Worm (Caenorhabditis elegans) whole organism, L2 larva: Measurements from ENCODE around the gene tbc-12.

ENCODE experiments used
- C34F6.9 ChIP-seq: fragments of 150-350 bp; optimal IDR thresholded peaks from 2 replicates; lab custom pipeline; 2014; ENCODE audit warnings: missing biosample characterization, missing genetic modification characterization
- F13H6.1 ChIP-seq: sonication (generic microtip); optimal IDR thresholded peaks from 2 replicates; lab custom pipeline; 2016; ENCODE audit warnings: missing genetic modification characterization, missing compliant biosample characterization
- R02D3.7 ChIP-seq: fragments of 150-350 bp; optimal IDR thresholded peaks from 2 replicates; lab custom pipeline; 2014; ENCODE audit warnings: missing biosample characterization, missing genetic modification characterization
- ZK546.5 ChIP-seq: sonication (generic microtip); optimal IDR thresholded peaks from 2 replicates; lab custom pipeline; 2017; ENCODE audit warnings: missing biosample characterization, missing genetic modification characterization
- aly-2 ChIP-seq: fragments of 150-350 bp; optimal IDR thresholded peaks from 2 replicates; lab custom pipeline; 2014; ENCODE audit warnings: missing biosample characterization, missing genetic modification characterization
- blmp-1 ChIP-seq: sonication (generic microtip); optimal IDR thresholded peaks from 2 replicates; lab custom pipeline; 2017; ENCODE audit warnings: missing genetic modification characterization, mild to moderate bottlenecking, missing compliant biosample characterization, antibody characterized with exemption, moderate library complexity; ENCODE audit not compliant: insufficient read depth
- ceh-16 ChIP-seq: fragments of 150-350 bp; optimal IDR thresholded peaks from 2 replicates; lab custom pipeline; 2014; ENCODE audit warnings: missing biosample characterization, missing genetic modification characterization
- crh-2 ChIP-seq: sonication (generic microtip); optimal IDR thresholded peaks from 2 replicates; lab custom pipeline; 2017; ENCODE audit warnings: missing biosample characterization, missing genetic modification characterization
- egl-27 ChIP-seq: sonication (generic microtip); optimal IDR thresholded peaks from 3 replicates; lab custom pipeline; 2017; ENCODE audit warnings: missing biosample characterization, missing genetic modification reagents, missing genetic modification characterization
- elt-1 ChIP-seq: fragments of 150-350 bp; optimal IDR thresholded peaks from 2 replicates; lab custom pipeline; 2014; ENCODE audit warnings: missing biosample characterization, missing genetic modification characterization
- elt-3 ChIP-seq: sonication (generic microtip); optimal IDR thresholded peaks from 2 replicates; lab custom pipeline; 2017; ENCODE audit warnings: missing biosample characterization, missing genetic modification characterization
- fos-1 ChIP-seq: fragments of 150-350 bp; optimal IDR thresholded peaks from 2 replicates; lab custom pipeline; 2014; ENCODE audit warnings: missing biosample characterization, missing genetic modification characterization
- lin-11 ChIP-seq: fragments of 150-350 bp; sonication (generic microtip); optimal IDR thresholded peaks from 2 replicates; lab custom pipeline; 2014; ENCODE audit warnings: missing biosample characterization, missing genetic modification characterization, inconsistent platforms, mixed read lengths
- lin-39 ChIP-seq: fragments of 150-350 bp; optimal IDR thresholded peaks from 2 replicates; lab custom pipeline; 2014; ENCODE audit warnings: missing biosample characterization, missing genetic modification reagents, missing genetic modification characterization
- lsy-2 ChIP-seq, 2 experiments: fragments of 150-350 bp in 1 of 2; sonication (generic microtip) in 1 of 2; optimal IDR thresholded peaks; 2 replicates each; lab custom pipeline; 2014 to 2017; ENCODE audit warnings: missing biosample characterization in 2 of 2, missing genetic modification characterization in 2 of 2
- mdl-1 ChIP-seq, 2 experiments: fragments of 150-350 bp in 1 of 2; sonication (generic microtip) in 1 of 2; optimal IDR thresholded peaks; 2 replicates each; lab custom pipeline; 2017; ENCODE audit warnings: missing biosample characterization in 2 of 2, missing genetic modification characterization in 2 of 2
- nhr-10 ChIP-seq: sonication (generic microtip); optimal IDR thresholded peaks from 2 replicates; lab custom pipeline; 2017; ENCODE audit warnings: missing biosample characterization, missing genetic modification characterization
- nhr-11 ChIP-seq: fragments of 150-350 bp; optimal IDR thresholded peaks from 2 replicates; lab custom pipeline; 2014; ENCODE audit warnings: missing biosample characterization, missing genetic modification characterization
- nhr-21 ChIP-seq: fragments of 150-350 bp; optimal IDR thresholded peaks from 2 replicates; lab custom pipeline; 2014; ENCODE audit warnings: missing biosample characterization, missing genetic modification characterization
- nhr-23 ChIP-seq: fragments of 150-350 bp; optimal IDR thresholded peaks from 2 replicates; lab custom pipeline; 2014; ENCODE audit warnings: missing biosample characterization, missing genetic modification reagents, missing genetic modification characterization
- nhr-237 ChIP-seq: fragments of 150-350 bp; optimal IDR thresholded peaks from 2 replicates; lab custom pipeline; 2014; ENCODE audit warnings: missing biosample characterization, missing genetic modification characterization
- nhr-77 ChIP-seq: fragments of 150-350 bp; optimal IDR thresholded peaks from 2 replicates; lab custom pipeline; 2014; ENCODE audit warnings: missing biosample characterization, missing genetic modification characterization
- sem-4 ChIP-seq: fragments of 150-350 bp; optimal IDR thresholded peaks from 2 replicates; lab custom pipeline; 2014; ENCODE audit warnings: missing biosample characterization, missing genetic modification reagents, missing genetic modification characterization
- skn-1 ChIP-seq: sonication (generic microtip); optimal IDR thresholded peaks from 2 replicates; lab custom pipeline; 2017; ENCODE audit warnings: missing biosample characterization, missing genetic modification characterization
- sma-9 ChIP-seq, 2 experiments: fragments of 150-350 bp in 1 of 2; sonication (generic microtip) in 1 of 2; optimal IDR thresholded peaks; 2 replicates each; lab custom pipeline; 2014 to 2016; ENCODE audit warnings: missing genetic modification characterization in 2 of 2, mild to moderate bottlenecking in 1 of 2, missing biosample characterization in 1 of 2, missing compliant biosample characterization in 1 of 2, missing genetic modification reagents in 1 of 2, moderate library complexity in 1 of 2
- snpc-4 ChIP-seq: fragments of 150-350 bp; optimal IDR thresholded peaks from 2 replicates; lab custom pipeline; 2014; ENCODE audit warnings: missing biosample characterization, missing genetic modification characterization
- unc-39 ChIP-seq: fragments of 150-350 bp; optimal IDR thresholded peaks from 2 replicates; lab custom pipeline; 2014; ENCODE audit warnings: missing biosample characterization, missing genetic modification characterization
- zag-1 ChIP-seq: fragments of 150-350 bp; optimal IDR thresholded peaks from 2 replicates; lab custom pipeline; 2014; ENCODE audit warnings: missing biosample characterization, missing genetic modification characterization
- ztf-1 ChIP-seq: fragments of 200-800 bp; sonication (Bioruptor generic); conservative IDR thresholded peaks from 2 replicates; pipeline ENCODE4 v1.3.6; 2022; ENCODE audit warnings: missing genetic modification characterization, missing compliant biosample characterization
- ztf-4 ChIP-seq: fragments of 150-350 bp; optimal IDR thresholded peaks from 2 replicates; lab custom pipeline; 2014; ENCODE audit warnings: missing biosample characterization, missing genetic modification characterization

Gene tbc-12

ce11 chrX:2495865-2496314, 36.4 kb downstream of the tbc-12 start, which contains the start of gene rabr-1 (continued):
- TF ChIP-seq ZK546.5 (tag; lab: Kevin White, UChicago) (no peak), zag-1 (tag; lab: Kevin White, UChicago) (no peak), nhr-237 (tag; lab: Kevin White, UChicago) (no peak), snpc-4 (tag; lab: Kevin White, UChicago) (peak; percentile 27), elt-1 (no peak), F13H6.1 (tag; lab: Kevin White, UChicago) (peak; percentile 67), lsy-2 (tag; optimal IDR thresholded peaks at IDR 0.05; lab: Kevin White, UChicago) (peak in 1 of 2 experiments; percentile 29), ceh-16 (tag; lab: Kevin White, UChicago) (peak; percentile 34)

- no peak for TF ChIP-seq skn-1
- no peak for TF ChIP-seq elt-3 (tag; lab: Kevin White, UChicago)
- no peak for TF ChIP-seq F13H6.1 (tag; lab: Kevin White, UChicago)
- TF ChIP-seq zag-1 (tag; lab: Kevin White, UChicago): no peak
- TF ChIP-seq nhr-237 (tag; lab: Kevin White, UChicago): no peak
- no peak for TF ChIP-seq nhr-23 (tag; lab: Kevin White, UChicago)
- TF ChIP-seq elt-1: no peak
- TF ChIP-seq R02D3.7 (tag; lab: Kevin White, UChicago): no peak
- TF ChIP-seq lin-11: no peak
- no peak for TF ChIP-seq ztf-1 (GFP tag; lab: Robert Waterston, UW)
- TF ChIP-seq crh-2 (tag; lab: Kevin White, UChicago): no peak
- no peak for TF ChIP-seq sma-9 (GFP tag; optimal IDR thresholded peaks at IDR 0.05; lab: Kevin White, UChicago)
- no peak for TF ChIP-seq sma-9 (tag; optimal IDR thresholded peaks at IDR 0.05; lab: Kevin White, UChicago)
- TF ChIP-seq ceh-16 (tag; lab: Kevin White, UChicago): no peak
- TF ChIP-seq lin-39 (tag; lab: Kevin White, UChicago): no peak
- no peak for TF ChIP-seq snpc-4 (tag; lab: Kevin White, UChicago)
- no peak for TF ChIP-seq nhr-10 (tag; lab: Kevin White, UChicago)
- no peak for TF ChIP-seq ztf-4
- no peak for TF ChIP-seq nhr-21 (tag; lab: Kevin White, UChicago)
- TF ChIP-seq aly-2 (tag; lab: Kevin White, UChicago): no peak
- TF ChIP-seq unc-39 (tag; lab: Kevin White, UChicago): no peak
These were observed 38.0 kb downstream of the tbc-12 start for ce11 chrX:2494296-2494695.

DNA sequence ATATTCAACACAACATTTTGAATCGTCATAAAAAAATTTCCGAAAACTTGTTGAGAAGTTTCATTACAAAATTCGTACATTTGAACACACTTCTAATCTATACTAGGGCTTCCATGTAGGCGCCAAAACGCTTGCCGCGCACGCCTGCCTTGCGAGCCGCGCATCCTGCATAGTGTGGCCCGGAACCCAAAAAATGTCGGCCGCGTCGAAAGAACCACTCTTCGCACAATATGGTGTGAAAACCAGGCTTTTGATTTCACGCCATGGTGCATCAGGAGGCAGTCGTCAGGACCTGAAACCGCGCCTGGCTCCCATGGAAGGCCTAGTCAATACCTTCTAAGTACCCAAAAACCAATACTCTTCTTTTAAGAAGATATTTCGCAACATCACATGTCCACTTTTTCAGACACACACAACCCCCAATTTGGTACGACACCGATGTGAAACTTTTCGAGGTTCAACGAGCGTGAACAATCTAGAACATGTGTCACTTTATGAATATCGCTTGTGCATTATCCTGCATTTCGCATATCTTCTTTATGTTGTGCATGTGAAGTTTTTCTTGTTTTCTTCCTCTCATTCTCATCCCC, 38.6 kb downstream of the tbc-12 start:
- TF ChIP-seq nhr-77 (tag; lab: Kevin White, UChicago) (no peak), snpc-4 (tag; lab: Kevin White, UChicago) (peak; percentile 19)

ce11 chrX:2488526-2489098, 43.6 kb downstream of the tbc-12 start, which contains the start of gene hid-1:
TSS of gene hid-1 (plus strand) at chrX:2489048.
- TF ChIP-seq mdl-1 (tag; optimal IDR thresholded peaks at IDR 0.05; lab: Kevin White, UChicago) (no peak), lin-11 (peak; percentile 2), crh-2 (tag; lab: Kevin White, UChicago) (no peak), sma-9 (GFP tag; optimal IDR thresholded peaks at IDR 0.05; lab: Kevin White, UChicago) (peak; percentile 14), sma-9 (tag; optimal IDR thresholded peaks at IDR 0.05; lab: Kevin White, UChicago) (no peak), nhr-237 (tag; lab: Kevin White, UChicago) (no peak), sem-4 (tag; lab: Kevin White, UChicago) (peak; percentile 21), nhr-11 (no peak), lsy-2 (tag; optimal IDR thresholded peaks at IDR 0.05; lab: Kevin White, UChicago) (peak in 1 of 2 experiments; percentile 13), C34F6.9 (tag; lab: Kevin White, UChicago) (peak; percentile 51), egl-27 (tag; lab: Kevin White, UChicago) (no peak)
- TF ChIP-seq, all 48 proteins: peak for 5

ce11 chrX:2483078-2483477, 49.2 kb downstream of the tbc-12 start, which contains the start of gene K02E10.4:
TSS of gene K02E10.4 (plus strand) at chrX:2483263.
- TF ChIP-seq unc-39 (tag; lab: Kevin White, UChicago): no peak
- TF ChIP-seq nhr-237 (tag; lab: Kevin White, UChicago): no peak
- no peak for TF ChIP-seq F13H6.1 (tag; lab: Kevin White, UChicago)

DNA sequence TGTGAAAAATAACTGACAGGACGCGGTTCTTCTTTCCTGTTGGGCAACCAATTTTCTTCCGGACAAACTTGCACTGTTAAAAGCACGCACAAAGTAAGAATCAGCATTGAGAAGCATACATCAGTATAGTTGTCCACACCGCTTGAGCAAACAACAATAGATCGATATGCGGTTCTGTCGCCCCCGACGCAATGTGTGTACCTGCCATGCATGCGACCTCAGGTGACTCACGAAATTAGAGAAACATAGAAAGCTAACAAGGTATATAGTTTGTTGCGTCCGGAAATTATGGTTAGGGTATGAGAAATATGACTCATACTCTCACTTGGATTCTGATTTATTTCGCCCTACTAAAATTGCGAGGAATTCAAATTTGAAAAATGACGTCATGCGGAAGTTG, 49.6 kb downstream of the tbc-12 start, which contains the start of gene K02E10.6:
Gene K02E10.6 (minus strand): TSS at position 149 of the 400 bp plus-strand sequence.
- TF ChIP-seq zag-1 (tag; lab: Kevin White, UChicago) (no peak), fos-1 (tag; lab: Kevin White, UChicago) (peak; percentile 24), blmp-1 (tag; lab: Kevin White, UChicago) (no peak), ceh-16 (tag; lab: Kevin White, UChicago) (no peak), skn-1 (no peak)
